Worm (Caenorhabditis elegans): ENCODE results near the gene F42G2.5.
A peak's percentile ranks its signal among the peaks of the same experiment; 100 is the strongest.

DNA sequence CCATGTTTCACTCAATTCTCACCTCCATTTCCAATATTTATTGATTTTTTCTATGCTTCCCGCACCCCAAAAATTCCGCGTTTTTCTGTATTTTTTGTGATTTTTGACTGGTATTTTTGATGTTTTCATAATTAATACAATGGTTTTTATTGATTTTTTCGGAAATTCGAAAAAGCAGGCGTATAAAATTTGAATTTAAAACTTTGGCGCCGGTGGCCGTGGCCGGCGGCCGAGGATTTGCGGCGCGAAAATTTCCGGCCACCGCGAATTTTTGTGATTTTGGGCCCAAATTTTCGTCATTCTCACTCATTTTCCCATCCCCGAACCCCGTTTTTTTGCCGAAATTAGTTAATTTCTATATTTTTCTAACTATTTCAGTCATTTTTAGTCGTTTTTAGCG, 33.2 kb upstream of the F42G2.5 start:
- TF ChIP-seq sea-1 (GFP tag; conservative IDR thresholded peaks at IDR 0.05) (no peak), aly-1 (tag; optimal IDR thresholded peaks at IDR 0.05) (no peak), tra-4 (tag; optimal IDR thresholded peaks at IDR 0.05) (no peak), hnd-1 (tag; optimal IDR thresholded peaks at IDR 0.05) (no peak), F13C5.2 (tag; optimal IDR thresholded peaks at IDR 0.05) (no peak), ama-1 (optimal IDR thresholded peaks at IDR 0.05) (no peak), flt-1 (GFP tag; IDR thresholded peaks at IDR 0.05) (no peak), ceh-36 (tag; optimal IDR thresholded peaks at IDR 0.05) (no peak), B0310.2 (tag; optimal IDR thresholded peaks at IDR 0.05) (no peak), tbx-37 (GFP tag; conservative IDR thresholded peaks at IDR 0.05) (peak; percentile 31; the same call in 1 of the 2 replicates), ets-7 (tag; optimal IDR thresholded peaks at IDR 0.05) (no peak), tbx-11 (GFP tag; IDR thresholded peaks at IDR 0.05) (no peak), hmg-4 (GFP tag; optimal IDR thresholded peaks at IDR 0.05) (no peak)
